Fruit fly (Drosophila melanogaster): ENCODE measurements around the gene Grp170.

Grp170 gene

dm6 chrX:2303771-2304513, 29.1 kb upstream of the Grp170 start (continued):
- peak; percentile 78 for TF ChIP-seq H2.0 (GFP tag; IDR thresholded peaks at IDR 0.05)
- no peak for TF ChIP-seq CG34224 (GFP tag; IDR thresholded peaks at IDR 0.05; ENCODE audit: partially characterized antibody)
- TF ChIP-seq Hey (tag; optimal IDR thresholded peaks at IDR 0.05) = peak; percentile 75
- TF ChIP-seq D19A (tag; optimal IDR thresholded peaks at IDR 0.05) = peak; percentile 100
- peak; percentile 83 for TF ChIP-seq CG6813 (GFP tag; optimal IDR thresholded peaks at IDR 0.05)
- TF ChIP-seq CG4707 (GFP tag; optimal IDR thresholded peaks at IDR 0.05) = peak; percentile 78
- TF ChIP-seq Hr3 (GFP tag; optimal IDR thresholded peaks at IDR 0.05) = peak; percentile 86
- peak; percentile 25; the same call in 1 of the 3 replicates for TF ChIP-seq jigr1 (GFP tag; IDR thresholded peaks at IDR 0.05)
- TF ChIP-seq cad (GFP tag; optimal IDR thresholded peaks at IDR 0.05) = no peak
- peak; percentile 55 for TF ChIP-seq CG10565 (GFP tag; optimal IDR thresholded peaks at IDR 0.05)
- TF ChIP-seq CG7271 (tag; optimal IDR thresholded peaks at IDR 0.05) = peak; percentile 25
- TF ChIP-seq CG32772 (GFP tag; IDR thresholded peaks at IDR 0.05) = peak; percentile 79
- TF ChIP-seq CG31224 (GFP tag; IDR thresholded peaks at IDR 0.05) = peak; percentile 73
- peak; percentile 88 for TF ChIP-seq bab2 (GFP tag; optimal IDR thresholded peaks at IDR 0.05)
- no peak for TF ChIP-seq Sin3A (optimal IDR thresholded peaks at IDR 0.05)
- TF ChIP-seq nmo (GFP tag; optimal IDR thresholded peaks at IDR 0.05) = peak; percentile 91
- peak; percentile 78 for TF ChIP-seq schlank (tag; optimal IDR thresholded peaks at IDR 0.05)
- TF ChIP-seq CG11247 (GFP tag; IDR thresholded peaks at IDR 0.05) = peak; percentile 55; the same call in 1 of the 2 replicates
- peak; percentile 35; the same call in 1 of the 2 replicates for TF ChIP-seq CG11696 (GFP tag; IDR thresholded peaks at IDR 0.05)
- no peak for TF ChIP-seq Tbp (GFP tag; optimal IDR thresholded peaks at IDR 0.05)
- TF ChIP-seq Atf-2 (GFP tag; optimal IDR thresholded peaks at IDR 0.05) = peak; percentile 89
- peak; percentile 76 for TF ChIP-seq Vsx1 (GFP tag; optimal IDR thresholded peaks at IDR 0.05)
- TF ChIP-seq Usf (GFP tag; optimal IDR thresholded peaks at IDR 0.05) = peak; percentile 88
- TF ChIP-seq MTF-1 (GFP tag; optimal IDR thresholded peaks at IDR 0.05; ENCODE audit: borderline replicate concordance) = peak; percentile 44
- TF ChIP-seq CG14860 (GFP tag; IDR thresholded peaks at IDR 0.05; ENCODE audit: partially characterized antibody) = no peak
- TF ChIP-seq fru (optimal IDR thresholded peaks at IDR 0.05) = no peak
- TF ChIP-seq kay (GFP tag; optimal IDR thresholded peaks at IDR 0.05) = peak; percentile 84
- TF ChIP-seq CG15601 (tag; optimal IDR thresholded peaks at IDR 0.05) = peak; percentile 85
- TF ChIP-seq psq (GFP tag; optimal IDR thresholded peaks at IDR 0.05) = peak; percentile 80
- peak; percentile 97 for TF ChIP-seq cwo (GFP tag; optimal IDR thresholded peaks at IDR 0.05)
- peak; percentile 95 for TF ChIP-seq crol (GFP tag; IDR thresholded peaks at IDR 0.05)
- TF ChIP-seq usp (GFP tag; optimal IDR thresholded peaks at IDR 0.05) = no peak
- TF ChIP-seq Chrac-16 (GFP tag; optimal IDR thresholded peaks at IDR 0.05) = peak; percentile 92
- TF ChIP-seq CG13123 (GFP tag; optimal IDR thresholded peaks at IDR 0.05) = peak; percentile 62
- TF ChIP-seq seq (GFP tag; IDR thresholded peaks at IDR 0.05) = peak; percentile 90
- no peak for TF ChIP-seq bigmax (GFP tag; optimal IDR thresholded peaks at IDR 0.05)
- TF ChIP-seq CG1832 (GFP tag; optimal IDR thresholded peaks at IDR 0.05) = peak; percentile 85
- TF ChIP-seq CG34376 (GFP tag; optimal IDR thresholded peaks at IDR 0.05) = peak; percentile 87
- peak; percentile 62 for TF ChIP-seq Ets97D (GFP tag; optimal IDR thresholded peaks at IDR 0.05)
- peak; percentile 86 for TF ChIP-seq gsb-n (tag; optimal IDR thresholded peaks at IDR 0.05)
- peak; percentile 55 for TF ChIP-seq Jarid2 (GFP tag; optimal IDR thresholded peaks at IDR 0.05)
- peak; percentile 92 for TF ChIP-seq Mes4 (GFP tag; optimal IDR thresholded peaks at IDR 0.05)
- peak; percentile 66 for TF ChIP-seq Spps (tag; optimal IDR thresholded peaks at IDR 0.05)
- peak; percentile 79 for TF ChIP-seq CG4404 (GFP tag; IDR thresholded peaks at IDR 0.05)
- TF ChIP-seq CG6791 (GFP tag; IDR thresholded peaks at IDR 0.05; ENCODE audit: partially characterized antibody) = no peak
- no peak for TF ChIP-seq CG4360 (GFP tag; IDR thresholded peaks at IDR 0.05)
- no peak for TF ChIP-seq ato (GFP tag; IDR thresholded peaks at IDR 0.05; ENCODE audit: partially characterized antibody)
- TF ChIP-seq grau (tag; optimal IDR thresholded peaks at IDR 0.05) = peak; percentile 90
- peak; percentile 84 for TF ChIP-seq Aef1 (GFP tag; IDR thresholded peaks at IDR 0.05)
- peak; percentile 94 for TF ChIP-seq fu2 (GFP tag; optimal IDR thresholded peaks at IDR 0.05)

Measured in whole organism, embryonic.